Worm (Caenorhabditis elegans) whole organism, L1 larva: Measurements from ENCODE around the gene prde-1.

ENCODE experiments used
- dpl-1 ChIP-seq, 3 experiments: fragments of 150-350 bp in 2 of 3; sonication (generic microtip) in 1 of 3; optimal IDR thresholded peaks; 2 replicates each; lab custom pipeline; 2014 to 2017; ENCODE audit warnings: missing biosample characterization in 3 of 3, missing genetic modification characterization in 3 of 3, missing genetic modification reagents in 3 of 3
- nhr-28 ChIP-seq: fragments of 150-350 bp; optimal IDR thresholded peaks from 2 replicates; lab custom pipeline; 2014; ENCODE audit warnings: missing biosample characterization, missing genetic modification characterization
- skn-1 ChIP-seq: fragments of 150-350 bp; optimal IDR thresholded peaks from 2 replicates; lab custom pipeline; 2014; ENCODE audit warnings: missing biosample characterization, missing genetic modification characterization
- zag-1 ChIP-seq: fragments of 150-350 bp; optimal IDR thresholded peaks from 2 replicates; lab custom pipeline; 2014; ENCODE audit warnings: missing biosample characterization, missing genetic modification characterization

DNA sequence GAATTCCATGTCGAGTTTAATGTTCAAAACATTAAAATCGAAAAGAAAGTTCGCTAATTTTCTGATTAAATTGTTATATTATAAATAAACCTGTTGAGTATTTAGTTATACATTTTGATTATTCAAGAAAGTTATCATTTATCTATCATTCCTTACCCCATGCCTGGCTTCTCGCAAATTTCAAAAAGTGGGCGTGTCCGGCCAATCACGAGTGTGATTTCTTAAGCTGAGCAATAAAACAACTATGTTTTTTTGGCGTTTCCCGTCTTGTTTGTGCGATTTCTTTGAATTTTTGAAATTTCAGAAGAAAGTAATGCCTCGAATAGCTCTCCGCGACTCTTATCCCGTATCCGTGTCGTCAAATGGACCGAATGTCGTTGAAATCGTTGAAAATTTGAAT lies 34.6 kb downstream of the prde-1 start, which contains the start of gene fbxa-94:
- TF ChIP-seq zag-1 (no peak), skn-1 (tag; lab: Kevin White, UChicago) (no peak), dpl-1 (GFP tag; optimal IDR thresholded peaks at IDR 0.05; lab: Kevin White, UChicago) (no peak), nhr-28 (tag; lab: Kevin White, UChicago) (no peak)
